Fruit fly (Drosophila melanogaster) whole organism, larva: Measurements from ENCODE around the gene CG33630.
A peak's percentile ranks its signal among the peaks of the same experiment; 100 is the strongest.

Experiments
- noc ChIP-seq: fragments of 200-800 bp; sonication (Bioruptor generic); optimal IDR thresholded peaks from 3 replicates; lab custom pipeline; 2019; ENCODE audit warnings: missing biosample characterization, mild to moderate bottlenecking, missing genetic modification characterization, moderate library complexity

CG33630 gene

DNA sequence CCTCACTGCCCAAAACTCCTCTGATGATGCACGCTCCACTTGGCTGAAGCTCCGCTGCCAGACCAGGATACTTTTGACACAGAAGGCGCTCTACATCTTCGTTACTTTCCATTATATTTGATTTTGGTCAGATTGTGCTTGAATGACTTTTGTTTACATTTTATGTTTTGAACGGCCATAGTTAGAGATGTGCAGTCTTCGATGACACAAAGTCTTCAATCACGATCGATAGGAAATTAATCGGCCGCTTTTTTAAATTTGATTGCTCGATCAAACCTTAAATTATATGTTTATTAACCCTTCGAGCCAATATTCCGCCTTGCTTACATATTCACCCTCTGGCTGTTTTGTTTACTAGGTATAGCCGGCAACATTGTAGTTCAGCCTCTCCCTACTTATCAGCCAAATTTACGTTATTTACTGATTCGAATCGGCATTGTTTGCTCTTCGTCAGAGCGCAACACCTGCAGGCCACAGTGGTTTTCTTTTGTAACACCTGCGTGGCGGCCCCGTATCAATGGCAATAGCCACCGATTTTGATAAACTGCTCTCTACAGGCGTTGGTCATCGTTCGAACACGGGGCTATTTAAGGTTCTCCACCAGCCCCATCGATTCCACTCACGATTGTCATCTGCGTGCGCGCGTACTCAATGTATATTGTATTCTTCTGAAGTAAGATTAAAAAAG is 9.6 kb upstream of the CG33630 start, which contains the start of the genes Fancl and Npc2e:
Gene Fancl, minus strand, starts transcription at position 175 of the 688 bp plus-strand sequence.
Gene Npc2e, plus strand, starts transcription at position 638 of the 688 bp plus-strand sequence.
- no peak for TF ChIP-seq noc (tag; lab: Kevin White, UChicago)

DNA sequence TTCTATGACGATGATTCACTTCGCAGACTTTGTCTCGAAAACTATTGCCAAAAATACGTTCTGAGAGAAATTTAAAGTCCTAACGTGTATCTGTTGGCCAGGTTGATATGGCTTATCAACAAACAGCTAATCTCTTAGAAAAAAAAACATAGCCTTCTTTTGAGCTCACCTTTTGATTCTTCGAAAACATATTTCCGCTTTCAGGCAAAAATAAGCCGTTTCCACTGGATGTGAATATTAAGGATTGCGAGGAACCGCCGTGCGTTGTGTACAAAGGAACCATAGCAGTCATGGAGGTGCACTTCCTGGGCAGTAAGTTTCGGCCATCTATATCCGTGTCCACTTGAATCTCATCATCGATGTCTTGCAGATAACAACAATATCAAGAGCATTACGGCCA is 8.9 kb upstream of the CG33630 start:
- no peak for TF ChIP-seq noc (tag; lab: Kevin White, UChicago)

DNA sequence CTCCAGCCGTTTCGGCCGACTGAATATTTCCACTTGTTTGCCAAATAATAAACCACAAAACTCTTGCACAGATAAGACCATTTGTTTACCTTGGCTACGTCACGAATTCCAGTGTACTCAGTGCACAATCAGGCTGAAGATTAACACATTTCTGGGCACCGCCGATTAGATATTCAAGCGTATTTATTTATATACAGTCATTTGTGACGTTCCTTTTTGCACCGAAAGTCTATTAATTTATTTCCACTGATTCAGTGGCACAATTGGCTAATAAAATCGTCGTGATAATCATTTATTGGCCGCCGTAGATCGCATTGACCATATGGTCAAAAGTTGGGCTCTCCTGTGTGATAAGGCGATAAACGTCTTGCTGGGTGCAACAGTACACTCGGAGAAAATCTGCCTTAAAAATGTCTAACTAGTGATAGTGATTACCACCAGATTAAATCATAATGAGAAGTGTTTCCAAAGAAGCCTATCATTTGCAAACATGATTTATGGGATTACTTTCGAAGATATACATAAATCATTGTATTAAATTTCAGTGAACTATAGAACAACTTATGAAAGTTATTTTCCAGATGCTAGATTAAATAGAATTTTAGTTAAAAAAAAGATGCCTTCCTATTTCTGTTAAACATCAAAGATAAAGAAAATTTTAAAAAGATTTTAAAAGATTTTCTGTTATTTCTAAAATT is 8.0 kb upstream of the CG33630 start:
- TF ChIP-seq noc (tag; lab: Kevin White, UChicago), result peak; percentile 88

DNA sequence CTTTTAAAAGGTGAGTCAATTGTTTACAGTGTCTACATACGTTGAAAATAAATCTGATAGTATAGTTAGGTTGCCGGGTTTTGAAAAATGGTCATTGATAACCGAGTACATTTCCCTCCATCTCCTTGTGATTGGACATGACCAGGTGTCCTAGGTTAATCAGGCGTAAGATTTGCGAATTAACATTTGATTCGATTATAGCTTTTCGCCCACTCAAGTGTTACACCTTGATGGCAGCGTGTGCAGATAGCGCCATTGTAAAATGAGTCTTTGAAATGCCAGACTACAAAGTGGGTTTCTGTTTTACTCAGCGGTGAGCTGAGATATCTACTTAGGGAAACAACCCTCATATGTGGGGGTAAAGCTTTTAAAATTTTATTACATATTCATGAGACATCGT is 7.4 kb upstream of the CG33630 start:
- TF ChIP-seq noc (tag; lab: Kevin White, UChicago), result no peak

DNA sequence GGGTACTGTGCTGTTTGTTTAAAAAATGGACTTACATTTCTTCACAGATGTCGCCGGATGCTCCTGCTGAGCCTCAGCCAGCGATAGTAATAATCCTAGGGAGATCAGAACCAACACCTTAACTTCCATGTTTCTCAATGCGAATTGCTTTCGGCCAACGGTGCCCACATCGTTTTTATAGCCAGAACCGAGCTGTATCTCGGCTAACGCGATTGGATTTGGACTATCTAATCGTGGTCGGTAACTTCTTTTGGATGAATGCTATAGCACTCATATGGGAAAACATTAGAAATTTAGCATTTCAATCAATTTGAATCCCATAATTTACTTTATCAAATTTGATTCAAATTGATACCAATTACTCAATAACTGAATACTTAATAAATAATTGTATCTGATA is 6.5 kb upstream of the CG33630 start, which contains the start of gene Npc2d:
Gene Npc2d, minus strand, starts transcription at position 133 of the 400 bp plus-strand sequence.
- TF ChIP-seq noc (tag; lab: Kevin White, UChicago), result no peak

DNA sequence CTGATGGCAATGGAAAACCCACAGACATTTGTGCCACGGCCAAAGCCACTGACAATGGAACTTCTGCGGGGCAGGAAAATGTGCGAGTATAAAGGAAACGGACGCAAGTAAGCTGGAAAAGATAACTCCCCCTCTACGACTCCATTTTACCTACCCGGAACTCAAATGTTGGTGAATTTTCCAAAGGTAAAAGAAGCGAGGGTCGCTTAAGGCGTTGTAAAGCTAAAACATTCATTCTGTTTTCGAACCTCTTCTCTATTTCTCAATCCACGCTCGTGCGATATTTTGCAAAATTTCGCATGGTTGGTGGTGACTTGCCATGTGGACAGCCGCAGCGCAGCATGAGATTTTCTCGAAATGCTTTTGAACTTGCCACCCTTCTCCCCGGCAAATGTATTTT is 5.8 kb upstream of the CG33630 start:
- no peak for TF ChIP-seq noc (tag; lab: Kevin White, UChicago)

DNA sequence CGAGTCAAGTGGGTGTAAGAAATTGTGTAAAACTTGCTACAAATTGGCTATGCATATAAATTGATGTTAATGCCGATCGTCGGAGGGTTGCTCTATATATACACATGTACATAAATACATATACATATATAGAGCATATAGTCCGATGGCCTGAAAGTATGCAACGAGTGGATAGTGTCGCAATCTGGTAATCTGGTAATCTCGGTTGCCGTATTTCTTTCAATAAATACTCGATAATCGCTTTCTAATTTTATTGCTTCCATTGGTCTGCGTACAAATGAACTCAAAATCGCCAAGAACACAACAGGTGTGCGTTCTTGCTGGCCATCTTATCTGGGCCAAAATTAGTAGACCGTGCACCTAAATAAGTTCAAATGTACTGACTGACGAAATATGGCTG is 3.1 kb upstream of the CG33630 start:
- TF ChIP-seq noc (tag; lab: Kevin White, UChicago), result peak; percentile 61

DNA sequence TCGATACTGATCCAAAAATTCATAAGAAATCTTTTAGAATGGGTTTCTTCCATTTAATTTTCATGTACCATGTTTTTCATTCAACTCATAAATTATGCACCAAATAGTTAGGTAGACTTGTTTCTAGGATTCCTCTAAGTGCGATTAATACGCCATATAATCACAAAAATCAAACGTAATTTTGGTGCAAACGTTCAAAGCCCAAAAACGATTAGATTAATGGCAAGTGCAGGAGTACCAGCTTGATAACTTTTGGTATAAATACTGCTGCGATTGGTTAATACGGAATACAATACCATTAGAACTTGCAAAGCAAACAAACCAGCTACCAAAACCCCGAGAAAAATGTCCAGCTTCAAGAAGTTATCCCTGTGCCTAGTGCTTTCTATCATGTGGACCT is 2.5 kb upstream of the CG33630 start, which contains the start of gene Npc2c:
Gene Npc2c, plus strand, starts transcription at position 301 of the 400 bp plus-strand sequence.
- TF ChIP-seq noc (tag; lab: Kevin White, UChicago), result no peak

DNA sequence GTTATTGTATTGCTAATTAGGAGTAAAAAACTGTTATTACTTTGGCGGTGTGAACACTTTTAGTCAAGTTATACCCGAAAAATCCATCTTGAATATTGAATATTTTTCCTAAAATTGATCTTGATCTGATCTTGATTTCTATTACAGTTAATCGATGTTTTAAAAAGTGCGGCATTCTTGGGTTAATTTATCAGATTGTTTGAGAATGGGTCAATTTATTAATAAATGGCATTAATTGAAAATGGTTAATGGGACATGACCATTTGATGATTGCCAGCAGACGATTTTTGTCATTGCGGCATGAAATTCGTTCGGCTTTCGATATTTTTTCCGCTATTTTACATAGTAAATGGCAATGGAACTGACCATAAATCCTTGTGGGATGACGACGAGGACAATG is 1.3 kb downstream of the CG33630 start, which contains the start of gene CG33631:
Gene CG33631, plus strand, starts transcription at position 301 of the 400 bp plus-strand sequence.
- TF ChIP-seq noc (tag; lab: Kevin White, UChicago), result no peak

DNA sequence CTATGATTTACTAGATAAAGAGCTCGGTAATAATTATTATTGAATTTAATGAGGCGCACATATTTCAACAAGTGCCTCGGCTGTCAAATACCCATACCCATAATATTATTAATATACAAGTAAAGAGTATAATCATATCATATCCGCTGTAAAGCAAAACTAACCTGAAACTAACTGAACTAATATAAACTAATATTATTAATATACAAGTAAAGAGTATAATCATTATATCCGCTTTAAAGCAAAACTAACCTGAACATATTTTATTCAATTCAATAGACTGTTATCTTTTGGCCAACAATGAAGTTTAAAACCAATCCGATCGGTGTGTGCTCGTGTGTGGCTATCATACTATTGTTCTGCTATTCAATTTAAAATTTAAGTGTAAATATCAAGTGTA is 4.0 kb downstream of the CG33630 start, which contains the start of gene CG33783:
Gene CG33783, plus strand, starts transcription at position 301 of the 400 bp plus-strand sequence.
- no peak for TF ChIP-seq noc (tag; lab: Kevin White, UChicago)

DNA sequence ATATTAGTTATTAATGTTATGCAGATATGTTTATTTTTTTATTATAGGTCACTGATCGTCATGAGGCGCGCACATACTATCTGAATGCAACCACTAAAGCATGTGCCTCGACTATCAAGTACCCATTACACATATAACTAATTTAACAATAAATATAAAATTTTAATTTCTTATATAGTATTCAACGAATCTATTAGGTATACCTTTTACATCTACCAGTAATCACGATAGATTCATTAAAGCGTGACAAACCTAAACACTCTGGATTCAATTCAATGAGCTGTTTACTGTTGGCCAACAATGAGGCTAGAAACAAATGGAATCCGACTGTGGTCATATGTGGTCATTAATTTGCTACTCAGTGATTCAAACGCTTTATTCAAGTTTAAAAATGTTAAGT is 5.2 kb downstream of the CG33630 start, which contains the start of gene CG33784:
Gene CG33784, plus strand, starts transcription at position 301 of the 400 bp plus-strand sequence.
- TF ChIP-seq noc (tag; lab: Kevin White, UChicago), result no peak

DNA sequence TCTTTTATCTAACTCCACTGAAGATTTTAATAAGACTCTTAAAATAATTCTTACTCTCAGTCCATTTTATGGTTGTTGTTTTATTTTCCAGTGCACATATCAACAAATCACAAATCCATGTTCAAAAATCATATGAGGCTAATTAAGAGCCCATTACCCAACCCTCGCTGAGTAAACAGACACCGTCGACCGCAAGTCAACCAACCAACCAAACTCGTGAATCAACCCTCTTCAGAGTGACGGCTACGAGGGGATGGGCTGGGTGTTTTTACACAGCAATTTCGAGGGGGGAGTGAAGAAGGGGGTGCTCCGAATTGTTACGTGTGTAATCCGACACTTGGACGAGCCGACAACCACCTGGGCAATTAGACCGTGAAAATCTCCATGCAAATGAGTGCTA is 6.4 kb downstream of the CG33630 start:
- no peak for TF ChIP-seq noc (tag; lab: Kevin White, UChicago)

DNA sequence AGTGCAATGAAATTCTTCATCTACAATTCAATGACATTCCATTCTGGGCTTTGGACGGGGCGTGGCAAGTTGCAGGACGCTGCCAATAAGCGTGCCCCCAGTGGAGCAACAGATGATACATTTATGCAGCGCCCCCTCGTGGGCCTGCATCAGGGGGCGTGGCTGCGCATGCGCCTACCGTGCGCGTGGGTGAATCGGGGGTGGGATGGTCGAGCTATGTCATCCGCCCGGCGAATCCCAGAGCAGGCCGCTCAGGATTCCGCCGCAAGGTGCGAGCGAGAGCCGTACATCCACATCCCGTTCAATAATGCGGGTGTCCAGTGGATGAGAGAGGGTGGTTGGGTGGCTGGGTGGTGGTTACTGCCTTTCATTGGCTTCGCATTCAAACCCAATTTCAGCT is 7.8 kb downstream of the CG33630 start:
- no peak for TF ChIP-seq noc (tag; lab: Kevin White, UChicago)

DNA sequence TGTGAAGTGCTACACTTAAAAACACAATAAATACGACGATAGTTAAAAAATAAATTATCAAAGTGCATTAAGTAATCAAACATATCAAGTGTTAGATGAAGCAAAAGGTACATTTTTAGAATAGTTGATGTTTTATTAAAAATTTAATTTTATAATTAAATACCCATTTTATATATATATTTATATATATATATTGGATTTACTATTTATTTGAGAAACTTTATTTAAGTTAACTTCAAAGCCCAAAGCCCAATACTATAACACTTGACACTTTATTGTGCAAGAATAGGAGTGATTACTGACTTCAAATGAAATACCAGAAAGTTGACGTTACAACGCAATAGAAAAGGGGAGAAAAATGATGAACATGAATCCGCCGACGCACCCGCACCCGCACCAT is 8.4 kb downstream of the CG33630 start, which contains the start of gene nerfin-2:
Gene nerfin-2, plus strand, starts transcription at position 301 of the 400 bp plus-strand sequence.
- TF ChIP-seq noc (tag; lab: Kevin White, UChicago), result no peak

DNA sequence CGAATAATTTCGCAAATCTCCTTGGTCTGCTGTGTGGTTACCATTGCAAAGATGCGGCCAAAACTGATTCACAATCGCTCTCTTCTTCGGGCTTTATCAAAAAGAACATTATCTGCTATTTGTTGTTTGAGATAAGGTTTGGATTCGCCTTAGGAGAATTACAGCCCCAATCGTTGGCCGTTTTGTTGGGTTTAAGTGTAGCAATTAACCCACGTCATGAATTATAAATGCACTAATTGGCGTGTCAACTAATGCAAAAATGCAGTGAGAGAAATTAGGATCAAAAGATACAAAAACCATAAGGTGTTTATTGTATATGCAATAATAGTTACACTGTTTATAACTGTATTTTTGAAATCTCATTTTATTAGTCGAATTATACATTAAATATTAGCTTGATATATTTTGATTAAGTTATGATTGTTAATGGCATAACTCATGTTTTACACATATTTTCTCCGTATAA is 12.9 kb downstream of the CG33630 start, which contains the start of gene Alp13:
Gene Alp13, minus strand, starts transcription at position 51 of the 466 bp plus-strand sequence.
- TF ChIP-seq noc (tag; lab: Kevin White, UChicago), result no peak

DNA sequence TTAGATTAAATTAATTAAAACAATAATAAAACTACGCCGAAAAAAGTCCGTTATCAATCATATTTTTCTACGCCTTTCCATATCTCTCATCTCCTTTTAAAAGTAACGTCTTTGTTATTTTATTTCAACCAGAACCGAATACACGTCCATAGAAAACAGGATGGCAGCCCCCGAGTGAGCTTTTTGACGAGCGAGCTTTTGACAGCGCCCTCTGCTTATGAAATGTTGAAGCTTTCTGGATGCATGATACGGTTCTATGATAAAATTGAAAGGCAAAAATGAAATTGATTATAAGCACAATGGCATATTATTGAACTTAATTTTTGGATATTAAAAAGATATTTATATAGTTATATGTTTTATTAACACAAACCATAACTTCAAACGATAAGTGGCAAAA is 14.2 kb downstream of the CG33630 start:
- TF ChIP-seq noc (tag; lab: Kevin White, UChicago), result no peak
